Fruit fly (Drosophila melanogaster) whole organism, embryonic: ENCODE results near the gene Parg.

Experiments used
- Atf3 ChIP-seq: fragments of 200-800 bp; sonication (Bioruptor generic); optimal IDR thresholded peaks from 3 replicates; lab custom pipeline; 2016; ENCODE audit warnings: missing biosample characterization, missing genetic modification characterization
- CG1024 ChIP-seq: fragments of 200-800 bp; sonication (Bioruptor generic); IDR thresholded peaks from 2 replicates; pipeline ENCODE4 v1.3.6; 2022; ENCODE audit warnings: missing biosample characterization, missing genetic modification characterization
- CG10565 ChIP-seq: fragments of 200-800 bp; sonication (Bioruptor generic); optimal IDR thresholded peaks from 3 replicates; lab custom pipeline; 2016; ENCODE audit warnings: missing biosample characterization, mild to moderate bottlenecking, missing genetic modification characterization
- CG15479 ChIP-seq: fragments of 200-800 bp; sonication (Bioruptor generic); optimal IDR thresholded peaks from 3 replicates; lab custom pipeline; 2019; ENCODE audit warnings: missing biosample characterization, mild to moderate bottlenecking, missing genetic modification characterization, moderate library complexity
- CG16779 ChIP-seq: fragments of 200-800 bp; sonication (Bioruptor generic); IDR thresholded peaks from 2 replicates; pipeline ENCODE4 v1.3.6; 2022; ENCODE audit warnings: missing biosample characterization, missing genetic modification characterization
- CG18262 ChIP-seq: fragments of 200-800 bp; optimal IDR thresholded peaks from 3 replicates; lab custom pipeline; 2019; ENCODE audit warnings: missing biosample characterization, mild to moderate bottlenecking, missing genetic modification characterization, moderate library complexity
- CG18619 ChIP-seq: fragments of 200-800 bp; sonication (Bioruptor generic); optimal IDR thresholded peaks from 3 replicates; lab custom pipeline; 2017; ENCODE audit warnings: missing biosample characterization, mild to moderate bottlenecking, missing genetic modification characterization
- CG3065 ChIP-seq: fragments of 200-800 bp; sonication (Bioruptor generic); optimal IDR thresholded peaks from 2 replicates; lab custom pipeline; 2016; ENCODE audit warnings: missing biosample characterization, missing genetic modification characterization
- CG3407 ChIP-seq: fragments of 200-800 bp; sonication (Bioruptor generic); optimal IDR thresholded peaks from 2 replicates; lab custom pipeline; 2018; ENCODE audit warnings: missing biosample characterization, mild to moderate bottlenecking, missing genetic modification characterization
- CG3995 ChIP-seq: fragments of 200-800 bp; sonication (Bioruptor generic); optimal IDR thresholded peaks from 3 replicates; lab custom pipeline; 2016; ENCODE audit warnings: missing biosample characterization, missing genetic modification characterization
- CG7745 ChIP-seq: fragments of 200-800 bp; sonication (Bioruptor generic); optimal IDR thresholded peaks from 2 replicates; lab custom pipeline; 2018; ENCODE audit warnings: missing biosample characterization, mild to moderate bottlenecking, missing genetic modification characterization, moderate library complexity
- CG8290 ChIP-seq, 3 experiments: fragments of 200-800 bp; sonication (Bioruptor generic); optimal IDR thresholded peaks; 2 replicates each; lab custom pipeline; 2016 to 2019; ENCODE audit warnings: missing biosample characterization in 3 of 3, missing genetic modification characterization in 3 of 3, mild to moderate bottlenecking in 2 of 3, moderate library complexity in 1 of 3
- CG8388 ChIP-seq: fragments of 200-800 bp; sonication (Bioruptor generic); optimal IDR thresholded peaks from 2 replicates; lab custom pipeline; 2019; ENCODE audit warnings: missing biosample characterization, mild to moderate bottlenecking, missing genetic modification characterization, moderate library complexity
- CG8944 ChIP-seq: fragments of 200-800 bp; sonication (Bioruptor generic); optimal IDR thresholded peaks from 3 replicates; lab custom pipeline; 2016; ENCODE audit warnings: missing biosample characterization, missing genetic modification characterization
- D19B ChIP-seq: fragments of 200-800 bp; sonication (Bioruptor generic); optimal IDR thresholded peaks from 2 replicates; lab custom pipeline; 2017; ENCODE audit warnings: missing biosample characterization, mild to moderate bottlenecking, missing genetic modification characterization
- Dad ChIP-seq: fragments of 200-800 bp; sonication (Bioruptor generic); optimal IDR thresholded peaks from 3 replicates; lab custom pipeline; 2016; ENCODE audit warnings: missing biosample characterization, missing genetic modification characterization
- Dbx ChIP-seq: fragments of 200-800 bp; sonication (Bioruptor generic); IDR thresholded peaks from 3 replicates; pipeline ENCODE4 v1.3.6; 2022; ENCODE audit warnings: missing biosample characterization, missing genetic modification characterization
- Doc3 ChIP-seq: fragments of 200-800 bp; sonication (Bioruptor generic); IDR thresholded peaks from 3 replicates; pipeline ENCODE4 v1.3.6; 2022; ENCODE audit warnings: missing biosample characterization, missing genetic modification characterization; ENCODE audit not compliant: partially characterized antibody
- Ets97D ChIP-seq: fragments of 200-800 bp; sonication (Bioruptor generic); optimal IDR thresholded peaks from 3 replicates; lab custom pipeline; 2016; ENCODE audit warnings: missing biosample characterization, missing genetic modification characterization
- Hmr ChIP-seq: fragments of 200-800 bp; sonication (Bioruptor generic); optimal IDR thresholded peaks from 3 replicates; lab custom pipeline; 2017; ENCODE audit warnings: mild to moderate bottlenecking, missing biosample characterization, missing genetic modification reagents, missing genetic modification characterization
- Hmx ChIP-seq: fragments of 200-800 bp; sonication (Bioruptor generic); optimal IDR thresholded peaks from 2 replicates; lab custom pipeline; 2016; ENCODE audit warnings: missing biosample characterization, missing genetic modification characterization
- Hr51 ChIP-seq, 2 experiments: fragments of 200-800 bp; sonication (Bioruptor generic); optimal IDR thresholded peaks; 2 replicates in 1 of 2; 3 replicates in 1 of 2; lab custom pipeline; 2016 to 2018; ENCODE audit warnings: missing biosample characterization in 2 of 2, missing genetic modification characterization in 2 of 2, mild to moderate bottlenecking in 1 of 2, moderate library complexity in 1 of 2
- MESR4 ChIP-seq: fragments of 200-800 bp; sonication (Bioruptor generic); optimal IDR thresholded peaks from 2 replicates; lab custom pipeline; 2018; ENCODE audit warnings: missing biosample characterization, mild to moderate bottlenecking, missing genetic modification characterization, moderate library complexity
- Med ChIP-seq: fragments of 200-800 bp; sonication (Bioruptor generic); peaks from one replicate; lab custom pipeline; 2016; ENCODE audit warnings: missing biosample characterization, missing genetic modification characterization, mild to moderate bottlenecking, inconsistent platforms, moderate library complexity
- Nf-YA ChIP-seq: fragments of 200-800 bp; sonication (Bioruptor generic); IDR thresholded peaks from 2 replicates; pipeline ENCODE4 v1.3.6; 2022; ENCODE audit warnings: missing biosample characterization, missing genetic modification characterization
- Spps ChIP-seq: fragments of 200-800 bp; sonication (Bioruptor generic); optimal IDR thresholded peaks from 2 replicates; lab custom pipeline; 2018; ENCODE audit warnings: missing biosample characterization, mild to moderate bottlenecking, missing genetic modification characterization
- Sry-β ChIP-seq: fragments of 200-800 bp; sonication (Bioruptor generic); optimal IDR thresholded peaks from 2 replicates; lab custom pipeline; 2018; ENCODE audit warnings: missing biosample characterization, mild to moderate bottlenecking, missing genetic modification characterization, moderate library complexity
- Xbp1 ChIP-seq: fragments of 200-800 bp; sonication (Bioruptor generic); optimal IDR thresholded peaks from 3 replicates; lab custom pipeline; 2016; ENCODE audit warnings: missing biosample characterization, mild to moderate bottlenecking, missing genetic modification characterization
- ato ChIP-seq: fragments of 200-800 bp; sonication (Bioruptor generic); IDR thresholded peaks from 2 replicates; pipeline ENCODE4 v1.3.6; 2022; ENCODE audit warnings: missing biosample characterization, missing genetic modification characterization; ENCODE audit not compliant: partially characterized antibody
- az2 ChIP-seq: fragments of 200-800 bp; sonication (Bioruptor generic); optimal IDR thresholded peaks from 3 replicates; lab custom pipeline; 2016; ENCODE audit warnings: missing biosample characterization, missing genetic modification characterization
- bsh ChIP-seq, 2 experiments: fragments of 200-800 bp; sonication (Bioruptor generic); optimal IDR thresholded peaks; 2 replicates each; lab custom pipeline; 2017 to 2018; ENCODE audit warnings: mild to moderate bottlenecking in 2 of 2, missing biosample characterization in 2 of 2, missing genetic modification characterization in 2 of 2, moderate library complexity in 1 of 2
- caup ChIP-seq: fragments of 200-800 bp; sonication (Bioruptor generic); optimal IDR thresholded peaks from 3 replicates; lab custom pipeline; 2017; ENCODE audit warnings: missing biosample characterization, mild to moderate bottlenecking, missing genetic modification characterization, moderate library complexity; ENCODE audit not compliant: severe bottlenecking
- cg ChIP-seq: fragments of 200-800 bp; sonication (Bioruptor generic); optimal IDR thresholded peaks from 3 replicates; lab custom pipeline; 2019; ENCODE audit warnings: missing biosample characterization, mild to moderate bottlenecking, missing genetic modification characterization, moderate library complexity
- chif ChIP-seq, 2 experiments: fragments of 200-800 bp; sonication (Bioruptor generic); optimal IDR thresholded peaks; 3 replicates each; lab custom pipeline; 2016; ENCODE audit warnings: missing biosample characterization in 2 of 2, missing genetic modification characterization in 2 of 2
- esg ChIP-seq: fragments of 200-800 bp; sonication (Bioruptor generic); conservative IDR thresholded peaks from 2 replicates; pipeline ENCODE4 v1.3.6; 2022; ENCODE audit warnings: missing biosample characterization, missing genetic modification characterization
- fd96Cb ChIP-seq: fragments of 200-800 bp; sonication (Bioruptor generic); optimal IDR thresholded peaks from 2 replicates; lab custom pipeline; 2018; ENCODE audit warnings: missing biosample characterization, mild to moderate bottlenecking, missing genetic modification characterization, moderate library complexity
- gro ChIP-seq: fragments of 200-800 bp; sonication (Bioruptor generic); optimal IDR thresholded peaks from 2 replicates; lab custom pipeline; 2016; ENCODE audit warnings: missing biosample characterization, missing genetic modification characterization
- h ChIP-seq: fragments of >200 bp; optimal IDR thresholded peaks from 2 replicates; lab custom pipeline; 2017
- ind ChIP-seq: fragments of 200-800 bp; sonication (Bioruptor generic); optimal IDR thresholded peaks from 3 replicates; lab custom pipeline; 2016; ENCODE audit warnings: missing biosample characterization, missing genetic modification characterization
- lola ChIP-seq, 3 experiments: fragments of >200 bp in 2 of 3; fragments of 200-800 bp in 1 of 3; sonication (Bioruptor generic) in 1 of 3; optimal IDR thresholded peaks; 2 replicates each; lab custom pipeline; 2017 to 2019; ENCODE audit warnings: missing biosample characterization in 3 of 3, missing genetic modification characterization in 3 of 3, mild to moderate bottlenecking in 1 of 3, moderate library complexity in 1 of 3
- pros ChIP-seq: fragments of 200-800 bp; sonication (Bioruptor generic); optimal IDR thresholded peaks from 3 replicates; lab custom pipeline; 2019; ENCODE audit warnings: missing biosample characterization, mild to moderate bottlenecking, missing genetic modification characterization, moderate library complexity
- ranshi ChIP-seq: fragments of 200-800 bp; sonication (Bioruptor generic); IDR thresholded peaks from 2 replicates; pipeline ENCODE4 v1.3.6; 2022; ENCODE audit warnings: missing biosample characterization, missing genetic modification characterization
- tio ChIP-seq: fragments of 200-800 bp; sonication (Bioruptor generic); optimal IDR thresholded peaks from 2 replicates; lab custom pipeline; 2017; ENCODE audit warnings: missing biosample characterization, missing genetic modification characterization, inconsistent platforms
- trh ChIP-seq: fragments of 200-800 bp; sonication (Bioruptor generic); optimal IDR thresholded peaks from 2 replicates; lab custom pipeline; 2016; ENCODE audit warnings: missing biosample characterization, missing genetic modification characterization
- unpg ChIP-seq: fragments of 200-800 bp; sonication (Bioruptor generic); optimal IDR thresholded peaks from 3 replicates; lab custom pipeline; 2018; ENCODE audit warnings: missing biosample characterization, mild to moderate bottlenecking, missing genetic modification characterization, moderate library complexity
- vvl ChIP-seq: fragments of 200-800 bp; sonication (Bioruptor generic); IDR thresholded peaks from 2 replicates; pipeline ENCODE4 v1.3.6; 2022; ENCODE audit warnings: missing biosample characterization, missing genetic modification characterization
- yki ChIP-seq: fragments of >200 bp; optimal IDR thresholded peaks from 3 replicates; lab custom pipeline; 2018

The Parg gene

DNA sequence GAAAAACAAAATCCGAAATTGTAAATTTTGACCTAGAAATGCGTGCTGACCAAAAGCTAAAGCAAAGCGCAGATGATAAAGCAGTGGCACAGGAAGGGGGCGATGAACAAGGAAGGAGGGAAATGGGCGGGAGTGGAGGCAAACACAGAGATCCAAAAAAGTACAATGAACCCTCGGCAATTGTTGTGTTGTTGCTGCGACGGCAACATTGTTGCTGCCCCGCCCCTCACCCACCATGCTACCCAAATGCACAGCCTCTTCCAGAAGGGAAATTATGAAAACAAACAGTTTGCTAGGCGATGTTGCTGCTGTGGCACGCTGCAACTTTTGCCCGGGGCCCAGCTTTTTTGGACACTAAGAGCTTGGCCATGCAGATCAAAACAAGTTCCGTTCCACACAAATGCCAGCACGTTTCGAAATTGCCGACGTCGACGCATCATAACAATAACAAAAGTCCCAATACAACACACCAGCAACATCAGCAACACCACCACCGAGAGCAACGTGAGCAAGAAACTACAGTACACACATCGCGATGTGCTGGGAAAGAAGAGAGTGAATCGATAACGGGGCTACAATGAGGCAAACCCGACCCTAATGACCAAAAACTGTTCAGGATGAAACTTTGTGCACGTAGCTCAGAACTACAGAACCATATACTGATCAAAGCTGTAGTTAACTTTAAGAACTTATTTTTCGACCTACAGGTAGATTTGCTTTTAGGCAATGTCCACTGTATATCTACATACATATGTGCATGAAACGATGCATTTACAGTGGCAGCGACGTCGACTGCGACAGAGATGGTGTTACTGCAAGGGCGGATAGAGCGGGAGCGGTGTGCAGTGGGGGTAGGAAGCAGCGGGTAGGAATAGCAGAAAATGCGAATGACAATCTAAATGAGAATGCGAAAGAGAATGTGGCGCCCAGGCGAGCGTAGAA lies 15.4 kb upstream of the Parg start (continued):
- TF ChIP-seq CG8290 (GFP tag; optimal IDR thresholded peaks at IDR 0.05; lab: Kevin White, UChicago) (peak; percentile 37), CG8290 (tag; optimal IDR thresholded peaks at IDR 0.05; lab: Kevin White, UChicago) (peak in 1 of 2 experiments; percentile 68), Spps (tag; lab: Kevin White, UChicago) (peak; percentile 59), CG3407 (GFP tag; lab: Kevin White, UChicago) (peak; percentile 57), cg (peak; percentile 63), Nf-YA (GFP tag; lab: Robert Waterston, UW) (0 out of 2 replicates have a peak, but pooled peaks have one; percentile 48), CG8944 (peak; percentile 43), esg (GFP tag; lab: Robert Waterston, UW) (peak; percentile 70), Dbx (GFP tag; lab: Robert Waterston, UW) (no peak), pros (GFP tag; lab: Kevin White, UChicago) (peak; percentile 65), D19B (no peak), lola (GFP tag; optimal IDR thresholded peaks at IDR 0.05; lab: Kevin White, UChicago) (peak in 1 of 3 experiments; percentile 71), tio (GFP tag; lab: Kevin White, UChicago) (no peak), Ets97D (GFP tag; lab: Kevin White, UChicago) (no peak), bsh (GFP tag; optimal IDR thresholded peaks at IDR 0.05; lab: Kevin White, UChicago) (peak; percentile 77 to 86), Sry-β (GFP tag; lab: Kevin White, UChicago) (no peak), chif (GFP tag; optimal IDR thresholded peaks at IDR 0.05; lab: Kevin White, UChicago) (peak; percentile 54 to 76), Hmx (no peak), CG1024 (GFP tag; lab: Robert Waterston, UW) (peak; percentile 47; the same call in 1 of the 2 replicates), caup (GFP tag; lab: Kevin White, UChicago) (no peak), CG8388 (GFP tag; lab: Kevin White, UChicago) (peak; percentile 76), yki (lab: Kevin White, UChicago) (no peak), ind (GFP tag; lab: Kevin White, UChicago) (peak; percentile 62), Med (peak; percentile 89), CG10565 (GFP tag; lab: Kevin White, UChicago) (no peak), ranshi (peak; percentile 41; the same call in 1 of the 2 replicates), vvl (peak; percentile 86), CG16779 (no peak), ato (GFP tag; lab: Robert Waterston, UW) (no peak), CG15479 (GFP tag; lab: Kevin White, UChicago) (no peak), trh (GFP tag; lab: Kevin White, UChicago) (no peak), CG3995 (GFP tag; lab: Kevin White, UChicago) (no peak), Dad (GFP tag; lab: Kevin White, UChicago) (peak; percentile 44), fd96Cb (tag; lab: Kevin White, UChicago) (peak; percentile 80), CG18262 (tag; lab: Kevin White, UChicago) (peak; percentile 82), Xbp1 (GFP tag; lab: Kevin White, UChicago) (peak; percentile 67), CG18619 (GFP tag; lab: Kevin White, UChicago) (peak; percentile 61), gro (no peak), Atf3 (GFP tag; lab: Kevin White, UChicago) (peak; percentile 67), az2 (GFP tag; lab: Kevin White, UChicago) (peak; percentile 62), MESR4 (GFP tag; lab: Kevin White, UChicago) (no peak), h (lab: Kevin White, UChicago) (no peak), Hmr (GFP tag; lab: Kevin White, UChicago) (peak; percentile 16), CG7745 (tag; lab: Kevin White, UChicago) (no peak), Doc3 (no peak), unpg (GFP tag; lab: Kevin White, UChicago) (peak; percentile 78), Hr51 (GFP tag; optimal IDR thresholded peaks at IDR 0.05; lab: Kevin White, UChicago) (peak in 1 of 2 experiments; percentile 74), CG3065 (GFP tag; lab: Kevin White, UChicago) (peak; percentile 15)
